Fruit fly (Drosophila melanogaster): ENCODE measurements around the gene Lip4.

Gene Lip4

DNA sequence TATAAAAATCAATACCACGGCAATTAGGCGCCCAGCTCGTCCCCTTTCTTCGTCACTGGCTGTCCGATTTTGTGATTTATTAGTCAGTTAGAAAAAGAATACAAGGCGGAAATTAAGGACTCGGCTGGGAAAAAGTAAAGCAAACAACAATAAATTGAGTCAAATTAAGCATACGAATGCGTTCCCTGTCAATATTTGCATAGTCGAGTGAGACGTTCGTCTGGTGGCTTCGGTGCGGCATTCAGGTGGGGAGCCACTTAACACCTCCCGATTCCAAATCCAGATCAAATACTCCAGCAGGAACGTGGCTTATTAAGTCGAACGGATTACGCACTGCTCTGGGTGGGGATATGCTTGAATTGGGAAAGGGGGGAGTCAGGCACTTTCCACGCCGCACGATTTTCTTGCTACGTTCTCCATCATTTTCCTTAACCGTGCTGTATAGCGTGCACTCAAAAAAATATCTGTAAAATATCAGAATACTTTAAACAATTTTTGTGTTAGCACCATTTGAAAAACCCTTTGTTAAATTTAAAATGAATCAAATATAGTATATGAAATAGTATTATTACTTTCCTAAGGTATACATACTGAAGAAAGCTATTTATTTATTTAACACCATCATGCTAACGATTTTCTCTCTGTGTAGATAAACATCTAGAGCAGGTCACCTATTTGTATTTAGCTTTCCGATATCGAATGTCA lies 15.8 kb downstream of the Lip4 start:
- no peak for TF ChIP-seq rn (GFP tag; IDR thresholded peaks at IDR 0.05)
- peak; percentile 23 for TF ChIP-seq CG8159 (tag; optimal IDR thresholded peaks at IDR 0.05)

dm6 chr2L:10543992-10544391 lies 16.6 kb downstream of the Lip4 start:
- no peak for TF ChIP-seq CG14655 (GFP tag; optimal IDR thresholded peaks at IDR 0.05)
- TF ChIP-seq CG8301 (tag; optimal IDR thresholded peaks at IDR 0.05) = no peak
- TF ChIP-seq gl (tag; optimal IDR thresholded peaks at IDR 0.05) = no peak
- no peak for TF ChIP-seq CG13204 (GFP tag; optimal IDR thresholded peaks at IDR 0.05)

DNA sequence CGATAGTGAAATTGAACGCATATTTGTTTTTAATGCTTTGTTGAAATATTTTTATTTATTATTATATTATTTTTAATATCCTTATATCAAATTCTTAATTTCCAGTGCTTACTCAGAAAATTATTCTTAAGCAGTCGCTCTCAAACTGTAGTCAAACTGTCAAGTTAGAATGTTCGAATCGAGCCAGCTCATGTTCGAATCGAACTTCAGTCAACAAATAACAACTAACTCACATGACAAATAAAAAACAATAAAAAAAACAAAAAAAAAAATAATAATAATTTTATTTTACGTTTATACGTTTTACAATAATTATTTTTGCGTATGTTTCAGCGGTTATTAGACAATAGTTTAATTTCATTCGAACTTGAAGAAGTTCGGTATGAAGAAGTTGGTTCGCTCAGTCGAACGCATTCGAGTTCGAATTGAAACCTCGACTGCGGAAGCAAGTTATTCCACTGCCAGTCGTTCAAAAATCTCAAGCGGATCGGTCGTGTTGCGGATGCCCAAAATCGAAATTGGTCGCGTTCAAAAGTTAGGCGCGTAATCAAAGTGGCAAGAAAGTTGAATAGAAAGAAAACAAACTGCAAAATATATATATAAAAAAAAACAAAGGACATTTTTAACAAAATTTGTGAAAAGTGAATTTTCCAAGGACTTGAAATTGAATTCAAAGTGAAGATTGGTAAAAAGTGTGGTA lies 17.2 kb downstream of the Lip4 start, which contains the start of gene Trim9:
Gene Trim9 (plus strand): TSS at position 463 of the 700 bp plus-strand sequence.
- TF ChIP-seq Ets98B (GFP tag; IDR thresholded peaks at IDR 0.05) (no peak), CG14655 (GFP tag; optimal IDR thresholded peaks at IDR 0.05) (no peak), gl (tag; optimal IDR thresholded peaks at IDR 0.05) (no peak), rn (GFP tag; IDR thresholded peaks at IDR 0.05) (no peak), CG4496 (GFP tag; IDR thresholded peaks at IDR 0.05) (no peak), CG13204 (GFP tag; optimal IDR thresholded peaks at IDR 0.05) (no peak), CG15710 (tag; optimal IDR thresholded peaks at IDR 0.05) (no peak), CG34367 (tag; optimal IDR thresholded peaks at IDR 0.05) (no peak), CG32121 (GFP tag; IDR thresholded peaks at IDR 0.05) (no peak), fd96Ca (GFP tag; IDR thresholded peaks at IDR 0.05) (no peak), CG8159 (tag; optimal IDR thresholded peaks at IDR 0.05) (no peak), EcR (GFP tag; optimal IDR thresholded peaks at IDR 0.05) (no peak), CG8301 (tag; optimal IDR thresholded peaks at IDR 0.05) (no peak), D1 (tag; optimal IDR thresholded peaks at IDR 0.05) (no peak), CG17806 (tag; optimal IDR thresholded peaks at IDR 0.05) (no peak), Pif1A (GFP tag; optimal IDR thresholded peaks at IDR 0.05) (no peak), Snoo (tag; optimal IDR thresholded peaks at IDR 0.05) (no peak), Pif1B (GFP tag; optimal IDR thresholded peaks at IDR 0.05) (no peak)

DNA sequence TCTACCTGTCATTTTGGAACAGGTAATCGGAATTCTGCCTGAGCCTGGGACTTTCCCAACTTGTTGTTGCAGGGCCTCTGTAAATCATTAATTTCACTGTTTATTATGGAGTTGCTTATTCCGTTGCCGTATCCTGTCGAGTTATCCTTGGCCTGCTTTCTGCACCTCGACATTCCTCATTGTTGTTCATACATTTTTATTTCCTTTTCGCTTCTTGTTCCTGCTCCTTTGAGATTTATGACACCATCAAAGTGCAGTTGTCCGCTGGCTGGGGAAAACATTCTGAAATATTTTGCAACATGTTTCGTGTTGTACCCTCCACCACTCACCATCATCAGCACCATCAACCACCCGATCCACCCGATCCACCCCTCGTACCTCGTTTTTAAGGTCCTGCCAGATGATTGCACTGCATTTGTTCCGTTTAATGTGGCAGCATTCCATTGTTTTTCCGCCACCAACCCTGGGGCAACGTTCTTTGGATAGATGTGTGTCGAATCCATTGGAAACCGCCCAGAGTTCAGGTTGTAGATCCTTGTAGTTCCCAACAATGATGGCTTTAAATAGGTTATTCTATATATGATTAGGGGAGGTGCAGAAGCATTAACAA lies 21.5 kb downstream of the Lip4 start:
- no peak for TF ChIP-seq CG8301 (tag; optimal IDR thresholded peaks at IDR 0.05)
- no peak for TF ChIP-seq D1 (tag; optimal IDR thresholded peaks at IDR 0.05)
- TF ChIP-seq rn (GFP tag; IDR thresholded peaks at IDR 0.05) = no peak
- TF ChIP-seq CG4496 (GFP tag; IDR thresholded peaks at IDR 0.05) = no peak
- no peak for TF ChIP-seq EcR (GFP tag; optimal IDR thresholded peaks at IDR 0.05)
- no peak for TF ChIP-seq CG17806 (tag; optimal IDR thresholded peaks at IDR 0.05)
- TF ChIP-seq CG8159 (tag; optimal IDR thresholded peaks at IDR 0.05) = no peak
- TF ChIP-seq CG12605 (GFP tag; IDR thresholded peaks at IDR 0.05) = no peak
- TF ChIP-seq CG13204 (GFP tag; optimal IDR thresholded peaks at IDR 0.05) = no peak
- TF ChIP-seq CG10348 (GFP tag; IDR thresholded peaks at IDR 0.05) = no peak
- TF ChIP-seq CG32121 (GFP tag; IDR thresholded peaks at IDR 0.05) = no peak
- TF ChIP-seq Ets98B (GFP tag; IDR thresholded peaks at IDR 0.05) = no peak
- TF ChIP-seq CG9948 (tag; optimal IDR thresholded peaks at IDR 0.05) = no peak
- TF ChIP-seq Pif1B (GFP tag; optimal IDR thresholded peaks at IDR 0.05) = no peak
- no peak for TF ChIP-seq gl (tag; optimal IDR thresholded peaks at IDR 0.05)
- TF ChIP-seq Pif1A (GFP tag; optimal IDR thresholded peaks at IDR 0.05) = no peak
- no peak for TF ChIP-seq CG15710 (tag; optimal IDR thresholded peaks at IDR 0.05)

- TF ChIP-seq Ets98B (GFP tag; IDR thresholded peaks at IDR 0.05) = no peak
- peak; percentile 7 for TF ChIP-seq Pif1B (GFP tag; optimal IDR thresholded peaks at IDR 0.05)
- peak; percentile 13 for TF ChIP-seq CG34367 (tag; optimal IDR thresholded peaks at IDR 0.05)
- no peak for TF ChIP-seq CG8301 (tag; optimal IDR thresholded peaks at IDR 0.05)
- TF ChIP-seq D1 (tag; optimal IDR thresholded peaks at IDR 0.05) = no peak
- no peak for TF ChIP-seq CG8159 (tag; optimal IDR thresholded peaks at IDR 0.05)
- no peak for TF ChIP-seq CG17806 (tag; optimal IDR thresholded peaks at IDR 0.05)
- TF ChIP-seq EcR (GFP tag; optimal IDR thresholded peaks at IDR 0.05) = no peak
Measured at dm6 chr2L:10552807-10553206, 25.4 kb downstream of the Lip4 start.

dm6 chr2L:10553692-10554091 lies 26.3 kb downstream of the Lip4 start:
- TF ChIP-seq CG10348 (GFP tag; IDR thresholded peaks at IDR 0.05) (no peak), Snoo (tag; optimal IDR thresholded peaks at IDR 0.05) (no peak), D1 (tag; optimal IDR thresholded peaks at IDR 0.05) (no peak), gl (tag; optimal IDR thresholded peaks at IDR 0.05) (no peak), CG14655 (GFP tag; optimal IDR thresholded peaks at IDR 0.05) (no peak), CG4496 (GFP tag; IDR thresholded peaks at IDR 0.05) (no peak), CG15710 (tag; optimal IDR thresholded peaks at IDR 0.05) (no peak)
